Fruit fly (Drosophila melanogaster): ENCODE data around the gene Nemp.

dm6 chrX:16624519-16624918, 30.3 kb downstream of the Nemp start:
- TF ChIP-seq Met (GFP tag; optimal IDR thresholded peaks at IDR 0.05) = no peak
- no peak for TF ChIP-seq Lpt (GFP tag; optimal IDR thresholded peaks at IDR 0.05)
